Worm (Caenorhabditis elegans) whole organism, L4 larva: ENCODE data around the gene szy-20.
A peak's percentile ranks its signal among the peaks of the same experiment; 100 is the strongest.

Experiments
- F49E8.2 ChIP-seq: sonication (generic microtip); optimal IDR thresholded peaks from 2 replicates; lab custom pipeline; 2016; ENCODE audit warnings: missing compliant biosample characterization, mild to moderate bottlenecking, missing genetic modification characterization, borderline replicate concordance
- T20F7.1 ChIP-seq: fragments of 200-800 bp; sonication (Bioruptor generic); optimal IDR thresholded peaks from 2 replicates; lab custom pipeline; 2018; ENCODE audit warnings: mild to moderate bottlenecking, missing genetic modification characterization, missing compliant biosample characterization
- Y75B8A.6 ChIP-seq: fragments of 200-800 bp; sonication (Bioruptor generic); IDR thresholded peaks from 2 replicates; pipeline ENCODE4 v1.3.6; 2022; ENCODE audit warnings: missing genetic modification reagents, missing genetic modification characterization, missing compliant biosample characterization
- ZK337.2 ChIP-seq: fragments of 200-800 bp; sonication (Bioruptor generic); IDR thresholded peaks from 2 replicates; pipeline ENCODE4 v1.3.6; 2022; ENCODE audit warnings: missing genetic modification reagents, missing genetic modification characterization, missing compliant biosample characterization
- aha-1 ChIP-seq: fragments of 150-350 bp; peaks from one replicate; lab custom pipeline; 2014; ENCODE audit warnings: missing biosample characterization, missing genetic modification characterization
- ama-1 ChIP-seq: fragments of 150-350 bp; optimal IDR thresholded peaks from 2 replicates; lab custom pipeline; 2014; ENCODE audit warnings: inconsistent platforms, mixed read lengths
- ceh-44 ChIP-seq: fragments of 200-800 bp; sonication (Bioruptor generic); IDR thresholded peaks from 2 replicates; pipeline ENCODE4 v1.3.6; 2022; ENCODE audit warnings: missing genetic modification reagents, missing genetic modification characterization, missing compliant biosample characterization
- ceh-82 ChIP-seq: sonication (generic microtip); optimal IDR thresholded peaks from 2 replicates; lab custom pipeline; 2017; ENCODE audit warnings: missing biosample characterization, missing genetic modification characterization
- daf-16 ChIP-seq, 3 experiments: sonication (generic microtip); optimal IDR thresholded peaks; 2 replicates each; lab custom pipeline; 2016 to 2017; ENCODE audit warnings: missing genetic modification characterization in 3 of 3, missing genetic modification reagents in 3 of 3, mild to moderate bottlenecking in 2 of 3, missing compliant biosample characterization in 2 of 3, missing biosample characterization in 1 of 3, moderate library complexity in 1 of 3
- daf-19 ChIP-seq: fragments of 200-800 bp; sonication (Bioruptor generic); conservative IDR thresholded peaks from 2 replicates; pipeline ENCODE4 v1.3.6; 2022; ENCODE audit warnings: missing genetic modification characterization, missing compliant biosample characterization
- daf-8 ChIP-seq: fragments of 200-800 bp; sonication (Bioruptor generic); IDR thresholded peaks from 2 replicates; pipeline ENCODE4 v1.3.6; 2022; ENCODE audit warnings: missing genetic modification characterization, missing compliant biosample characterization
- dmd-9 ChIP-seq: fragments of 200-800 bp; sonication (Bioruptor generic); IDR thresholded peaks from 2 replicates; pipeline ENCODE4 v1.3.6; 2022; ENCODE audit warnings: missing genetic modification reagents, missing genetic modification characterization, missing compliant biosample characterization
- dpl-1 ChIP-seq: fragments of 150-350 bp; optimal IDR thresholded peaks from 2 replicates; lab custom pipeline; 2014; ENCODE audit warnings: missing biosample characterization, missing genetic modification reagents, missing genetic modification characterization
- duxl-1 ChIP-seq: sonication (generic microtip); optimal IDR thresholded peaks from 2 replicates; lab custom pipeline; 2016; ENCODE audit warnings: mild to moderate bottlenecking, missing genetic modification characterization, moderate library complexity, missing compliant biosample characterization; ENCODE audit not compliant: poor library complexity
- fkh-10 ChIP-seq: fragments of 150-350 bp; optimal IDR thresholded peaks from 2 replicates; lab custom pipeline; 2014; ENCODE audit warnings: missing biosample characterization, missing genetic modification reagents, missing genetic modification characterization
- fos-1 ChIP-seq: fragments of 150-350 bp; optimal IDR thresholded peaks from 2 replicates; lab custom pipeline; 2014; ENCODE audit warnings: missing biosample characterization, missing genetic modification characterization
- hlh-11 ChIP-seq: fragments of 200-800 bp; sonication (Bioruptor generic); optimal IDR thresholded peaks from 2 replicates; lab custom pipeline; 2018; ENCODE audit warnings: mild to moderate bottlenecking, missing genetic modification characterization, missing compliant biosample characterization
- hlh-30 ChIP-seq: sonication (generic microtip); optimal IDR thresholded peaks from 2 replicates; lab custom pipeline; 2017; ENCODE audit warnings: antibody characterized with exemption, mild to moderate bottlenecking, missing genetic modification characterization, missing compliant biosample characterization; ENCODE audit not compliant: insufficient read depth
- hmg-1.1 ChIP-seq: fragments of 200-800 bp; sonication (Bioruptor generic); IDR thresholded peaks from 2 replicates; pipeline ENCODE4 v1.3.6; 2022; ENCODE audit warnings: missing genetic modification reagents, missing genetic modification characterization, missing compliant biosample characterization
- jun-1 ChIP-seq: fragments of 150-350 bp; optimal IDR thresholded peaks from 2 replicates; lab custom pipeline; 2014; ENCODE audit warnings: missing biosample characterization, missing genetic modification reagents, missing genetic modification characterization
- lin-38 ChIP-seq: fragments of 200-800 bp; sonication (Bioruptor generic); IDR thresholded peaks from 2 replicates; pipeline ENCODE4 v1.3.6; 2022; ENCODE audit warnings: missing genetic modification reagents, missing genetic modification characterization, missing compliant biosample characterization
- lir-3 ChIP-seq: sonication (generic microtip); optimal IDR thresholded peaks from 2 replicates; lab custom pipeline; 2016; ENCODE audit warnings: mild to moderate bottlenecking, missing genetic modification characterization, missing compliant biosample characterization
- lsy-2 ChIP-seq, 2 experiments: fragments of 150-350 bp in 1 of 2; sonication (generic microtip) in 1 of 2; optimal IDR thresholded peaks; 2 replicates each; lab custom pipeline; 2014 to 2017; ENCODE audit warnings: missing biosample characterization in 2 of 2, missing genetic modification characterization in 2 of 2
- mep-1 ChIP-seq: fragments of 150-350 bp; sonication (generic microtip); optimal IDR thresholded peaks from 3 replicates; lab custom pipeline; 2014; ENCODE audit warnings: missing biosample characterization, missing genetic modification characterization
- mes-2 ChIP-seq: sonication (generic microtip); optimal IDR thresholded peaks from 2 replicates; lab custom pipeline; 2016; ENCODE audit warnings: missing genotype, mild to moderate bottlenecking, missing genetic modification characterization, missing compliant biosample characterization; ENCODE audit not compliant: poor library complexity, severe bottlenecking
- mxl-2 ChIP-seq: fragments of 200-800 bp; sonication (Bioruptor generic); conservative IDR thresholded peaks from 2 replicates; pipeline ENCODE4 v1.3.6; 2022; ENCODE audit warnings: missing genetic modification reagents, missing genetic modification characterization, missing compliant biosample characterization
- mxl-3 ChIP-seq: fragments of 200-800 bp; sonication (Bioruptor generic); optimal IDR thresholded peaks from 2 replicates; lab custom pipeline; 2018; ENCODE audit warnings: mild to moderate bottlenecking, missing genetic modification characterization, missing compliant biosample characterization
- nhr-102 ChIP-seq: sonication (generic microtip); optimal IDR thresholded peaks from 2 replicates; lab custom pipeline; 2016; ENCODE audit warnings: mild to moderate bottlenecking, missing genetic modification characterization, moderate library complexity, missing compliant biosample characterization
- nhr-11 ChIP-seq: fragments of 150-350 bp; optimal IDR thresholded peaks from 2 replicates; lab custom pipeline; 2014; ENCODE audit warnings: missing biosample characterization, missing genetic modification characterization
- nhr-28 ChIP-seq: fragments of 150-350 bp; optimal IDR thresholded peaks from 2 replicates; lab custom pipeline; 2014; ENCODE audit warnings: missing biosample characterization, missing genetic modification characterization
- nhr-48 ChIP-seq: sonication (generic microtip); optimal IDR thresholded peaks from 2 replicates; lab custom pipeline; 2016; ENCODE audit warnings: mild to moderate bottlenecking, missing genetic modification characterization, missing compliant biosample characterization
- nhr-76 ChIP-seq: fragments of 150-350 bp; optimal IDR thresholded peaks from 2 replicates; lab custom pipeline; 2014; ENCODE audit warnings: missing biosample characterization, missing genetic modification characterization
- nhr-77 ChIP-seq: fragments of 150-350 bp; optimal IDR thresholded peaks from 2 replicates; lab custom pipeline; 2014; ENCODE audit warnings: missing biosample characterization, missing genetic modification characterization
- rbr-2 ChIP-seq: sonication (generic microtip); optimal IDR thresholded peaks from 2 replicates; lab custom pipeline; 2016; ENCODE audit warnings: missing genotype, missing genetic modification characterization, missing compliant biosample characterization
- skn-1 ChIP-seq: fragments of 150-350 bp; optimal IDR thresholded peaks from 2 replicates; lab custom pipeline; 2014; ENCODE audit warnings: missing biosample characterization, missing genetic modification characterization
- snpc-4 ChIP-seq: fragments of 150-350 bp; optimal IDR thresholded peaks from 2 replicates; lab custom pipeline; 2014; ENCODE audit warnings: missing biosample characterization, missing genetic modification characterization
- unc-62 ChIP-seq, 3 experiments: fragments of 150-350 bp in 1 of 3; sonication (generic microtip); optimal IDR thresholded peaks in 2 of 3; peaks in 1 of 3; 1 replicate in 1 of 3; 2 replicates in 2 of 3; lab custom pipeline; 2014 to 2017; ENCODE audit warnings: missing biosample characterization in 3 of 3, missing genetic modification characterization in 3 of 3, missing genetic modification reagents in 3 of 3, missing genotype in 1 of 3
- zag-1 ChIP-seq: fragments of 150-350 bp; optimal IDR thresholded peaks from 2 replicates; lab custom pipeline; 2014; ENCODE audit warnings: missing biosample characterization, missing genetic modification characterization
- zfp-2 ChIP-seq: sonication (generic microtip); optimal IDR thresholded peaks from 2 replicates; lab custom pipeline; 2016; ENCODE audit warnings: mild to moderate bottlenecking, missing genetic modification characterization, missing compliant biosample characterization
- ztf-7 ChIP-seq: fragments of 150-350 bp; optimal IDR thresholded peaks from 2 replicates; lab custom pipeline; 2014; ENCODE audit warnings: missing biosample characterization, missing genetic modification characterization

szy-20 gene

DNA sequence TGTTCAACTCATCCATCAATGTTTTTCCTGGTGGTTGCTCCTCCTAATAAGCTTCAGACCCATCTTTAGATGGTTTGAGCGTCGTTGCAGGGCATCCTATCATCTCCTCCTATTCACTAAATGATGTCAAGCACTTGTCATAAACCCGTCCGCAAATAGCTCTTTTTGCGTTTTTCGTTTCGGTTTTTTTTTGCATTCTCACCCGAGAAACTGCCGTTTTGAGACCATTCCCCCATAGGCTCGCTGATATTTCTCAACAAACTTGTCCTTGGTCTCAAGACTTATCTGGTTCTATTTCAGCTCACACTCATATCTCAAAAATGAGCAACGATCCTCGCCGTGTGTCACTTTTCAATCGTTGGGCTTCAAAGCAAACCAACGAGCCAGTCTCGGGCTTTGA, 8.7 kb downstream of the szy-20 start, which contains the start of gene cal-2:
TSS of gene cal-2 (plus strand) at position 301 of the 400 bp plus-strand sequence.
- TF ChIP-seq F49E8.2 (tag; lab: Kevin White, UChicago), result no peak
- no peak for TF ChIP-seq mep-1 (tag; lab: Kevin White, UChicago)
- no peak for TF ChIP-seq nhr-11 (tag; lab: Kevin White, UChicago)
- no peak for TF ChIP-seq skn-1 (tag; lab: Kevin White, UChicago)
- no peak for TF ChIP-seq ceh-44 (GFP tag; lab: Robert Waterston, UW)
- TF ChIP-seq ceh-82 (tag; lab: Kevin White, UChicago), result no peak
- TF ChIP-seq nhr-76 (tag; lab: Kevin White, UChicago), result no peak
- TF ChIP-seq jun-1, result no peak
- no peak for TF ChIP-seq daf-8 (GFP tag; lab: Robert Waterston, UW)
- TF ChIP-seq mxl-3 (GFP tag; lab: Kevin White, UChicago), result no peak
- no peak for TF ChIP-seq hmg-1.1 (GFP tag; lab: Robert Waterston, UW)
- no peak for TF ChIP-seq ztf-7
- TF ChIP-seq zag-1 (tag; lab: Kevin White, UChicago), result no peak
- no peak for TF ChIP-seq daf-19 (GFP tag; lab: Robert Waterston, UW)
- no peak for TF ChIP-seq ama-1 (lab: Kevin White, UChicago)
- TF ChIP-seq nhr-48 (tag; lab: Kevin White, UChicago), result no peak
- no peak for TF ChIP-seq dmd-9
- TF ChIP-seq dpl-1 (GFP tag; lab: Kevin White, UChicago), result no peak

DNA sequence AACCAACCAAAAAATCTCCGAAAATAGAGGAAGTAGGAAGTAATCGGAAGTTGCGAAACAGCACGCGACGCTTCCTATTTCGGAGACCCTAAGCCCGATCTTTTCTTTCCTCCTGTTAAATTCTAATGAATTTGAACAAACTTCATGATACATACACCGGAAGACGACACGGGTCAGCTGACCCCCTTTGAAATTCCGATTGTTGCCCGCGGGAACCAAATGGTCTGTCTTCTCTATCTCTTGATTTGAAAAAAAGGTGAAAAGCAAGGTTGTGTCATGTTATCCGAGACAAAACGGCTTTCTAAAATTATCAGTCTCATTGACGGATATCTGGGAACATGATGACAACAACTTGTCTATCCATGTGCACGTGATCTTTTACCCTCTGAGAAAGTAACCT, 10.1 kb downstream of the szy-20 start:
- no peak for TF ChIP-seq T20F7.1 (GFP tag; lab: Kevin White, UChicago)
- peak; percentile 2 for TF ChIP-seq nhr-28 (tag; lab: Kevin White, UChicago)
- TF ChIP-seq daf-16 (GFP tag; optimal IDR thresholded peaks at IDR 0.05; lab: Kevin White, UChicago), result peak in 1 of 2 experiments; percentile 32
- TF ChIP-seq daf-16 (tag; optimal IDR thresholded peaks at IDR 0.05; lab: Kevin White, UChicago), result no peak
- peak; percentile 46 for TF ChIP-seq nhr-11 (tag; lab: Kevin White, UChicago)
- no peak for TF ChIP-seq Y75B8A.6 (GFP tag; lab: Robert Waterston, UW)
- TF ChIP-seq aha-1, result peak; percentile 79
- TF ChIP-seq lsy-2 (tag; optimal IDR thresholded peaks at IDR 0.05; lab: Kevin White, UChicago), result peak in 1 of 2 experiments; percentile 13
- peak; percentile 22 for TF ChIP-seq hlh-11 (tag; lab: Kevin White, UChicago)
- peak; percentile 37 for TF ChIP-seq hlh-30
- peak in 1 of 2 experiments; percentile 93 for TF ChIP-seq unc-62 (GFP tag; optimal IDR thresholded peaks at IDR 0.05 in 1 of 2; lab: Kevin White, UChicago)
- no peak for TF ChIP-seq unc-62 (tag; optimal IDR thresholded peaks at IDR 0.05; lab: Kevin White, UChicago)

DNA sequence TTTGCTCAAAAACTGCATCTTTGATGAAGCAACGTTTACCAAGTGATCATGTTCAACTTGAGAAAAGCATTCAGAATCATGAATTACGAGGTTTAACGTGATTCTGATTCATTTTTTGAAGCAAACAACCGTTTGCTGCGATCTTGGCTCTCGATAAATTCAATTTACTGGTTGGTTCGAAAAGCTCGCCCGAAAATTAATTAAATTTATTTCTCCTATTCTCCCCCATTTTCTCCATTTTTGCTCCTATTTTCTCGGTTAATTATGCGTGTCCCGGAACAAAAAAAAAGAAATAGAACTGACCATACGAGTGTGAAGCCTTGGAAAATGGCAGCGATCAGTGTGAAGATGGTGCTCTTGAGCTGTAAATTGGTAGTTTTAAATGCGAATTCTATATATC, 12.2 kb downstream of the szy-20 start:
- TF ChIP-seq fos-1 (tag; lab: Kevin White, UChicago) (no peak), mes-2 (tag; lab: Kevin White, UChicago) (no peak), duxl-1 (tag; lab: Kevin White, UChicago) (no peak), fkh-10 (GFP tag; lab: Kevin White, UChicago) (no peak), dpl-1 (GFP tag; lab: Kevin White, UChicago) (no peak), lir-3 (no peak), lsy-2 (tag; optimal IDR thresholded peaks at IDR 0.05; lab: Kevin White, UChicago) (no peak), lin-38 (GFP tag; lab: Robert Waterston, UW) (no peak), ZK337.2 (GFP tag; lab: Robert Waterston, UW) (no peak), mxl-2 (GFP tag; lab: Robert Waterston, UW) (no peak), nhr-77 (tag; lab: Kevin White, UChicago) (no peak), snpc-4 (tag; lab: Kevin White, UChicago) (no peak), rbr-2 (no peak), zfp-2 (tag; lab: Kevin White, UChicago) (no peak), hlh-11 (tag; lab: Kevin White, UChicago) (no peak), nhr-102 (tag; lab: Kevin White, UChicago) (no peak)
